Worm (Caenorhabditis elegans): Measurements from ENCODE around the gene B0507.4.

B0507.4 gene

ce11 chrV:8768481-8768959, 13.8 kb downstream of the B0507.4 start, which contains the start of gene B0507.3:
Gene B0507.3, plus strand, starts transcription at chrV:8768909.
- TF ChIP-seq dve-1 (tag; optimal IDR thresholded peaks at IDR 0.05) (no peak), ref-2 (tag; optimal IDR thresholded peaks at IDR 0.05) (no peak), pqm-1 (tag; optimal IDR thresholded peaks at IDR 0.05) (peak; percentile 75), elt-2 (tag; optimal IDR thresholded peaks at IDR 0.05) (peak; percentile 99)

ce11 chrV:8769154-8769553, 14.4 kb downstream of the B0507.4 start:
- TF ChIP-seq fkh-10 (GFP tag; optimal IDR thresholded peaks at IDR 0.05) = no peak
- no peak for TF ChIP-seq K02D7.2 (tag; optimal IDR thresholded peaks at IDR 0.05)
- TF ChIP-seq elt-2 (tag; optimal IDR thresholded peaks at IDR 0.05) = peak; percentile 14
- no peak for TF ChIP-seq ceh-31 (tag; optimal IDR thresholded peaks at IDR 0.05)

- TF ChIP-seq fkh-6 (tag; optimal IDR thresholded peaks at IDR 0.05) = no peak
- no peak for TF ChIP-seq elt-4 (tag; optimal IDR thresholded peaks at IDR 0.05)
- no peak for TF ChIP-seq nhr-232 (tag; optimal IDR thresholded peaks at IDR 0.05)
- TF ChIP-seq ceh-34 (tag; optimal IDR thresholded peaks at IDR 0.05) = no peak
- TF ChIP-seq zip-5 (tag; optimal IDR thresholded peaks at IDR 0.05) = no peak
- no peak for TF ChIP-seq pha-4 (tag; optimal IDR thresholded peaks at IDR 0.05)
- no peak for TF ChIP-seq pag-3 (tag; optimal IDR thresholded peaks at IDR 0.05; ENCODE audit: borderline replicate concordance)
- TF ChIP-seq fkh-10 (GFP tag; optimal IDR thresholded peaks at IDR 0.05) = no peak
- TF ChIP-seq gmeb-2 (tag; optimal IDR thresholded peaks at IDR 0.05) = no peak
- TF ChIP-seq ceh-2 (tag; optimal IDR thresholded peaks at IDR 0.05) = no peak
- no peak for TF ChIP-seq K02D7.2 (tag; optimal IDR thresholded peaks at IDR 0.05)
- no peak for TF ChIP-seq unc-55 (GFP tag; optimal IDR thresholded peaks at IDR 0.05)
- TF ChIP-seq ceh-48 (tag; optimal IDR thresholded peaks at IDR 0.05) = no peak
- TF ChIP-seq ttx-3 (tag; optimal IDR thresholded peaks at IDR 0.05) = no peak
- no peak for TF ChIP-seq hlh-6 (tag; optimal IDR thresholded peaks at IDR 0.05)
- no peak for TF ChIP-seq ceh-14 (tag; optimal IDR thresholded peaks at IDR 0.05)
- no peak for TF ChIP-seq lim-6 (tag; optimal IDR thresholded peaks at IDR 0.05)
These were observed 16.8 kb downstream of the B0507.4 start, which contains the start of gene srx-115 for ce11 chrV:8771599-8771998. Gene srx-115, plus strand, starts transcription at chrV:8771899.

ce11 chrV:8773826-8774382, 19.1 kb downstream of the B0507.4 start, which contains the start of gene B0507.2:
Gene B0507.2, plus strand, starts transcription at chrV:8774332.
- TF ChIP-seq npax-4 (tag; optimal IDR thresholded peaks at IDR 0.05) = no peak
- TF ChIP-seq pag-3 (tag; optimal IDR thresholded peaks at IDR 0.05; ENCODE audit: borderline replicate concordance) = no peak
- peak; percentile 61 for TF ChIP-seq unc-42 (tag; optimal IDR thresholded peaks at IDR 0.05)

ce11 chrV:8776270-8776669, 21.5 kb downstream of the B0507.4 start, which contains the start of gene B0507.1:
Gene B0507.1, plus strand, starts transcription at chrV:8776570.
- no peak for TF ChIP-seq hlh-8 (tag; optimal IDR thresholded peaks at IDR 0.05)
- TF ChIP-seq hlh-15 (tag; optimal IDR thresholded peaks at IDR 0.05) = no peak
- TF ChIP-seq Y22D7AL.16 (tag; optimal IDR thresholded peaks at IDR 0.05) = no peak
- TF ChIP-seq unc-42 (tag; optimal IDR thresholded peaks at IDR 0.05) = no peak
- no peak for TF ChIP-seq fkh-6 (tag; optimal IDR thresholded peaks at IDR 0.05)
- no peak for TF ChIP-seq elt-2 (tag; optimal IDR thresholded peaks at IDR 0.05)
- TF ChIP-seq rnt-1 (tag; optimal IDR thresholded peaks at IDR 0.05) = no peak
- TF ChIP-seq mec-3 (tag; optimal IDR thresholded peaks at IDR 0.05; ENCODE audit: borderline replicate concordance) = no peak
- no peak for TF ChIP-seq ztf-16 (tag; optimal IDR thresholded peaks at IDR 0.05)
- no peak for TF ChIP-seq pqm-1 (tag; optimal IDR thresholded peaks at IDR 0.05)
- no peak for TF ChIP-seq syd-9 (tag; optimal IDR thresholded peaks at IDR 0.05)
- TF ChIP-seq ahr-1 (tag; optimal IDR thresholded peaks at IDR 0.05) = no peak
- TF ChIP-seq ceh-31 (tag; optimal IDR thresholded peaks at IDR 0.05) = no peak
- no peak for TF ChIP-seq madf-2 (tag; optimal IDR thresholded peaks at IDR 0.05)
- no peak for TF ChIP-seq K09A11.1 (tag; optimal IDR thresholded peaks at IDR 0.05; ENCODE audit: insufficient read depth)
- TF ChIP-seq ets-4 (tag; optimal IDR thresholded peaks at IDR 0.05) = no peak
- no peak for TF ChIP-seq lin-11 (tag; optimal IDR thresholded peaks at IDR 0.05)

All from whole organism, late embryonic.